Worm (Caenorhabditis elegans): ENCODE measurements around the gene T02H6.1.

ce11 chrII:701025-701370 lies 8.2 kb upstream of the T02H6.1 start, which contains the start of gene T02H6.11:
- TF ChIP-seq dao-5 (tag; optimal IDR thresholded peaks at IDR 0.05) = no peak
- TF ChIP-seq him-1 (tag; optimal IDR thresholded peaks at IDR 0.05) = no peak
- no peak for TF ChIP-seq W03F9.2 (tag; optimal IDR thresholded peaks at IDR 0.05)
